Fruit fly (Drosophila melanogaster) whole organism, embryonic: ENCODE data around the gene CG32647.

ENCODE experiments used
- Asciz ChIP-seq: fragments of 200-800 bp; sonication (Bioruptor generic); optimal IDR thresholded peaks from 2 replicates; lab custom pipeline; 2017; ENCODE audit warnings: missing biosample characterization, mild to moderate bottlenecking, missing genetic modification characterization, missing genetic modification reagents
- Atf6 ChIP-seq: fragments of 200-800 bp; sonication (Bioruptor generic); IDR thresholded peaks from 2 replicates; pipeline ENCODE4 v1.3.6; 2022; ENCODE audit warnings: missing biosample characterization, missing genetic modification characterization
- BEAF-32 ChIP-seq: fragments of 200-800 bp; sonication (Bioruptor generic); optimal IDR thresholded peaks from 3 replicates; lab custom pipeline; 2017; ENCODE audit warnings: missing biosample characterization, missing genetic modification characterization, mild to moderate bottlenecking, moderate library complexity, missing genetic modification reagents
- Bgb ChIP-seq: fragments of 200-800 bp; sonication (Bioruptor generic); IDR thresholded peaks from 2 replicates; pipeline ENCODE4 v1.3.6; 2022; ENCODE audit warnings: missing biosample characterization, missing genetic modification characterization; ENCODE audit not compliant: partially characterized antibody
- CG10147 ChIP-seq: fragments of 200-800 bp; sonication (Bioruptor generic); optimal IDR thresholded peaks from 2 replicates; lab custom pipeline; 2019; ENCODE audit warnings: missing biosample characterization, mild to moderate bottlenecking, missing genetic modification characterization, moderate library complexity
- CG10209 ChIP-seq: fragments of 200-800 bp; sonication (Bioruptor generic); optimal IDR thresholded peaks from 3 replicates; lab custom pipeline; 2017; ENCODE audit warnings: missing biosample characterization, mild to moderate bottlenecking, missing genetic modification characterization, missing genetic modification reagents
- CG11723 ChIP-seq: fragments of 200-800 bp; sonication (Bioruptor generic); optimal IDR thresholded peaks from 2 replicates; lab custom pipeline; 2017; ENCODE audit warnings: missing biosample characterization, mild to moderate bottlenecking, missing genetic modification characterization
- CG12744 ChIP-seq: fragments of 200-800 bp; sonication (Bioruptor generic); optimal IDR thresholded peaks from 2 replicates; lab custom pipeline; 2016; ENCODE audit warnings: missing biosample characterization, missing genetic modification characterization
- CG13894 ChIP-seq: fragments of 200-800 bp; sonication (Bioruptor generic); optimal IDR thresholded peaks from 3 replicates; lab custom pipeline; 2018; ENCODE audit warnings: missing biosample characterization, mild to moderate bottlenecking, missing genetic modification characterization, moderate library complexity
- CG16813 ChIP-seq: fragments of 200-800 bp; sonication (Bioruptor generic); IDR thresholded peaks from 3 replicates; pipeline ENCODE4 v1.3.6; 2022; ENCODE audit warnings: missing biosample characterization, missing genetic modification characterization; ENCODE audit not compliant: partially characterized antibody
- CG17612 ChIP-seq: fragments of 200-800 bp; sonication (Bioruptor generic); IDR thresholded peaks from 2 replicates; pipeline ENCODE4 v1.3.6; 2022; ENCODE audit warnings: missing biosample characterization, missing genetic modification characterization
- CG18476 ChIP-seq: fragments of 200-800 bp; sonication (Bioruptor generic); optimal IDR thresholded peaks from 2 replicates; lab custom pipeline; 2016; ENCODE audit warnings: missing biosample characterization, mild to moderate bottlenecking, missing genetic modification characterization
- CG2120 ChIP-seq: fragments of 200-800 bp; sonication (Bioruptor generic); optimal IDR thresholded peaks from 3 replicates; lab custom pipeline; 2016; ENCODE audit warnings: missing biosample characterization, missing genetic modification characterization
- CG4707 ChIP-seq: fragments of 200-800 bp; sonication (Bioruptor generic); optimal IDR thresholded peaks from 2 replicates; lab custom pipeline; 2018; ENCODE audit warnings: missing biosample characterization, mild to moderate bottlenecking, missing genetic modification characterization, moderate library complexity
- CG8359 ChIP-seq: fragments of 200-800 bp; sonication (Bioruptor generic); optimal IDR thresholded peaks from 2 replicates; lab custom pipeline; 2017; ENCODE audit warnings: missing biosample characterization, mild to moderate bottlenecking, missing genetic modification characterization, borderline replicate concordance
- CTCF ChIP-seq: fragments of 200-800 bp; sonication (Bioruptor generic); optimal IDR thresholded peaks from 2 replicates; lab custom pipeline; 2017; ENCODE audit warnings: missing biosample characterization, mild to moderate bottlenecking, missing genetic modification characterization, moderate library complexity
- Camta ChIP-seq: fragments of 200-800 bp; sonication (Bioruptor generic); optimal IDR thresholded peaks from 2 replicates; lab custom pipeline; 2016; ENCODE audit warnings: missing biosample characterization, missing genetic modification characterization
- Dref ChIP-seq: fragments of 200-800 bp; sonication (Bioruptor generic); IDR thresholded peaks from 2 replicates; pipeline ENCODE4 v1.3.6; 2022; ENCODE audit warnings: missing biosample characterization, missing genetic modification characterization
- Hand ChIP-seq: fragments of 200-800 bp; sonication (Bioruptor generic); optimal IDR thresholded peaks from 2 replicates; lab custom pipeline; 2017; ENCODE audit warnings: mild to moderate bottlenecking, missing biosample characterization, missing genetic modification reagents, missing genetic modification characterization
- Hr51 ChIP-seq, 2 experiments: fragments of 200-800 bp; sonication (Bioruptor generic); optimal IDR thresholded peaks; 2 replicates in 1 of 2; 3 replicates in 1 of 2; lab custom pipeline; 2016 to 2018; ENCODE audit warnings: missing biosample characterization in 2 of 2, missing genetic modification characterization in 2 of 2, mild to moderate bottlenecking in 1 of 2, moderate library complexity in 1 of 2
- Lhr ChIP-seq: fragments of 200-800 bp; sonication (Bioruptor generic); optimal IDR thresholded peaks from 3 replicates; lab custom pipeline; 2017; ENCODE audit warnings: mild to moderate bottlenecking, missing biosample characterization, missing genetic modification reagents, missing genetic modification characterization
- Mes4 ChIP-seq: fragments of 200-800 bp; sonication (Bioruptor generic); optimal IDR thresholded peaks from 2 replicates; lab custom pipeline; 2016; ENCODE audit warnings: missing biosample characterization, missing genetic modification characterization
- Nf-YC ChIP-seq: fragments of 200-800 bp; optimal IDR thresholded peaks from 3 replicates; lab custom pipeline; 2019; ENCODE audit warnings: missing biosample characterization, mild to moderate bottlenecking, missing genetic modification characterization, moderate library complexity
- Sry-δ ChIP-seq: fragments of 200-800 bp; sonication (Bioruptor generic); optimal IDR thresholded peaks from 2 replicates; lab custom pipeline; 2016; ENCODE audit warnings: missing biosample characterization, missing genetic modification characterization
- Trl ChIP-seq, 3 experiments: fragments of >200 bp in 2 of 3; fragments of 200-800 bp in 1 of 3; sonication (Bioruptor generic) in 1 of 3; optimal IDR thresholded peaks; 2 replicates in 1 of 3; 3 replicates in 2 of 3; lab custom pipeline; 2016 to 2017; ENCODE audit warnings: missing biosample characterization in 1 of 3, missing genetic modification characterization in 1 of 3
- Usf ChIP-seq: fragments of 200-800 bp; sonication (Bioruptor generic); optimal IDR thresholded peaks from 2 replicates; lab custom pipeline; 2017; ENCODE audit warnings: missing genotype, missing biosample characterization, missing genetic modification characterization
- Xbp1 ChIP-seq: fragments of 200-800 bp; sonication (Bioruptor generic); optimal IDR thresholded peaks from 3 replicates; lab custom pipeline; 2016; ENCODE audit warnings: missing biosample characterization, mild to moderate bottlenecking, missing genetic modification characterization
- ab ChIP-seq: fragments of 200-800 bp; sonication (Bioruptor generic); optimal IDR thresholded peaks from 2 replicates; lab custom pipeline; 2016; ENCODE audit warnings: missing biosample characterization, missing genetic modification characterization
- caup ChIP-seq: fragments of 200-800 bp; sonication (Bioruptor generic); optimal IDR thresholded peaks from 3 replicates; lab custom pipeline; 2017; ENCODE audit warnings: missing biosample characterization, mild to moderate bottlenecking, missing genetic modification characterization, moderate library complexity; ENCODE audit not compliant: severe bottlenecking
- cg ChIP-seq: fragments of 200-800 bp; sonication (Bioruptor generic); optimal IDR thresholded peaks from 3 replicates; lab custom pipeline; 2019; ENCODE audit warnings: missing biosample characterization, mild to moderate bottlenecking, missing genetic modification characterization, moderate library complexity
- chn ChIP-seq: fragments of 200-800 bp; sonication (Bioruptor generic); optimal IDR thresholded peaks from 2 replicates; lab custom pipeline; 2016; ENCODE audit warnings: missing biosample characterization, missing genetic modification characterization
- croc ChIP-seq: fragments of 200-800 bp; sonication (Bioruptor generic); conservative IDR thresholded peaks from 3 replicates; pipeline ENCODE4 v1.3.6; 2022; ENCODE audit warnings: missing biosample characterization, missing genetic modification characterization
- dimm ChIP-seq: fragments of 200-800 bp; sonication (Bioruptor generic); IDR thresholded peaks from 2 replicates; pipeline ENCODE4 v1.3.6; 2022; ENCODE audit warnings: missing biosample characterization, missing genetic modification characterization
- dm ChIP-seq: fragments of 200-800 bp; sonication (Bioruptor generic); optimal IDR thresholded peaks from 3 replicates; lab custom pipeline; 2016; ENCODE audit warnings: missing biosample characterization, missing genetic modification characterization
- her ChIP-seq: fragments of 200-800 bp; sonication (Bioruptor generic); optimal IDR thresholded peaks from 2 replicates; lab custom pipeline; 2016; ENCODE audit warnings: missing biosample characterization, missing genetic modification characterization
- insv ChIP-seq, 2 experiments: fragments of 200-800 bp; sonication (Bioruptor generic); optimal IDR thresholded peaks; 3 replicates each; lab custom pipeline; 2016 to 2018; ENCODE audit warnings: missing biosample characterization in 2 of 2, missing genetic modification characterization in 2 of 2
- kay ChIP-seq: fragments of 200-800 bp; sonication (Bioruptor generic); optimal IDR thresholded peaks from 2 replicates; lab custom pipeline; 2016; ENCODE audit warnings: missing biosample characterization, missing genetic modification characterization
- mirr ChIP-seq: fragments of 200-800 bp; sonication (Bioruptor generic); optimal IDR thresholded peaks from 3 replicates; lab custom pipeline; 2018; ENCODE audit warnings: missing biosample characterization, mild to moderate bottlenecking, missing genetic modification characterization
- oc ChIP-seq: fragments of 200-800 bp; sonication (Bioruptor generic); optimal IDR thresholded peaks from 2 replicates; lab custom pipeline; 2018; ENCODE audit warnings: missing biosample characterization, mild to moderate bottlenecking, missing genetic modification characterization, moderate library complexity
- odd ChIP-seq: fragments of 200-800 bp; sonication (Bioruptor generic); optimal IDR thresholded peaks from 2 replicates; lab custom pipeline; 2017; ENCODE audit warnings: missing biosample characterization, mild to moderate bottlenecking, missing genetic modification characterization
- pum ChIP-seq: fragments of 200-800 bp; sonication (Bioruptor generic); optimal IDR thresholded peaks from 2 replicates; lab custom pipeline; 2016; ENCODE audit warnings: missing biosample characterization, missing genetic modification characterization
- pzg ChIP-seq: fragments of 200-800 bp; sonication (Bioruptor generic); optimal IDR thresholded peaks from 3 replicates; lab custom pipeline; 2018; ENCODE audit warnings: missing biosample characterization, mild to moderate bottlenecking, missing genetic modification characterization, moderate library complexity
- rib ChIP-seq: fragments of 200-800 bp; sonication (Bioruptor generic); IDR thresholded peaks from 2 replicates; pipeline ENCODE4 v1.3.6; 2022; ENCODE audit warnings: missing biosample characterization, missing genetic modification characterization
- sens ChIP-seq: fragments of 200-800 bp; sonication (Bioruptor generic); peaks from one replicate; lab custom pipeline; 2016; ENCODE audit warnings: missing biosample characterization, missing genetic modification characterization
- sima ChIP-seq: fragments of 200-800 bp; sonication (Bioruptor generic); optimal IDR thresholded peaks from 2 replicates; lab custom pipeline; 2016; ENCODE audit warnings: missing biosample characterization, missing genetic modification characterization
- ssp ChIP-seq: fragments of 200-800 bp; sonication (Bioruptor generic); IDR thresholded peaks from 2 replicates; pipeline ENCODE4 v1.3.6; 2022; ENCODE audit warnings: missing biosample characterization, missing genetic modification characterization
- tna ChIP-seq: fragments of 200-800 bp; sonication (Bioruptor generic); IDR thresholded peaks from 2 replicates; pipeline ENCODE4 v1.3.6; 2022; ENCODE audit warnings: missing biosample characterization, missing genetic modification characterization; ENCODE audit not compliant: partially characterized antibody
- tup ChIP-seq: fragments of 200-800 bp; sonication (Bioruptor generic); optimal IDR thresholded peaks from 2 replicates; lab custom pipeline; 2016; ENCODE audit warnings: missing biosample characterization, mild to moderate bottlenecking, missing genetic modification characterization, moderate library complexity
- unc-4 ChIP-seq: fragments of 200-800 bp; sonication (Bioruptor generic); IDR thresholded peaks from 2 replicates; pipeline ENCODE4 v1.3.6; 2022; ENCODE audit warnings: missing biosample characterization, missing genetic modification characterization; ENCODE audit not compliant: partially characterized antibody

Gene CG32647

dm6 chrX:12737057-12737734, 47.6 kb downstream of the CG32647 start (continued):
- TF ChIP-seq Bgb (GFP tag; lab: Robert Waterston, UW): peak; percentile 9; the same call in 1 of the 2 replicates
- no peak for TF ChIP-seq Lhr (GFP tag; lab: Kevin White, UChicago)
- no peak for TF ChIP-seq CG11723 (GFP tag; lab: Kevin White, UChicago)
- no peak for TF ChIP-seq unc-4
- TF ChIP-seq mirr (GFP tag; lab: Kevin White, UChicago): peak; percentile 52
- no peak for TF ChIP-seq chn (GFP tag; lab: Kevin White, UChicago)
- no peak for TF ChIP-seq tup
- TF ChIP-seq dimm (GFP tag; lab: Robert Waterston, UW): no peak
- no peak for TF ChIP-seq CTCF (GFP tag; lab: Kevin White, UChicago)
- no peak for TF ChIP-seq Usf
- no peak for TF ChIP-seq Xbp1 (GFP tag; lab: Kevin White, UChicago)
- no peak for TF ChIP-seq pum (GFP tag; lab: Kevin White, UChicago)
- TF ChIP-seq ab (GFP tag; lab: Kevin White, UChicago): no peak
- TF ChIP-seq pzg (GFP tag; lab: Kevin White, UChicago): no peak
- TF ChIP-seq CG2120 (GFP tag; lab: Kevin White, UChicago): no peak
- TF ChIP-seq tna (GFP tag; lab: Robert Waterston, UW): no peak
- peak; percentile 88 for TF ChIP-seq sens
- no peak for TF ChIP-seq Mes4 (GFP tag; lab: Kevin White, UChicago)
- TF ChIP-seq Asciz: no peak
- TF ChIP-seq CG8359: no peak
- TF ChIP-seq CG13894: no peak
- TF ChIP-seq odd (GFP tag; lab: Kevin White, UChicago): no peak
- TF ChIP-seq dm (GFP tag; lab: Kevin White, UChicago): no peak
- no peak for TF ChIP-seq Sry-δ
- peak; percentile 44 for TF ChIP-seq CG10209 (GFP tag; lab: Kevin White, UChicago)
- no peak for TF ChIP-seq CG10147 (GFP tag; lab: Kevin White, UChicago)
- TF ChIP-seq BEAF-32 (GFP tag; lab: Kevin White, UChicago): no peak
- TF ChIP-seq Dref (GFP tag; lab: Robert Waterston, UW): no peak
- no peak for TF ChIP-seq Hand (GFP tag; lab: Kevin White, UChicago)
- no peak for TF ChIP-seq CG16813 (GFP tag; lab: Robert Waterston, UW)
- TF ChIP-seq croc: no peak
- TF ChIP-seq ssp (GFP tag; lab: Robert Waterston, UW): no peak
- TF ChIP-seq Hr51 (GFP tag; optimal IDR thresholded peaks at IDR 0.05; lab: Kevin White, UChicago): no peak
- TF ChIP-seq cg (GFP tag; lab: Kevin White, UChicago): peak; percentile 88
- TF ChIP-seq CG18476: no peak
- no peak for TF ChIP-seq kay (GFP tag; lab: Kevin White, UChicago)
- TF ChIP-seq Camta (GFP tag; lab: Kevin White, UChicago): no peak
- TF ChIP-seq insv (GFP tag; optimal IDR thresholded peaks at IDR 0.05; lab: Kevin White, UChicago): no peak
- TF ChIP-seq rib: no peak
- TF ChIP-seq oc (tag; lab: Kevin White, UChicago): peak; percentile 55
- no peak for TF ChIP-seq CG4707
- TF ChIP-seq Atf6: no peak
- no peak for TF ChIP-seq CG12744 (GFP tag; lab: Kevin White, UChicago)
- peak; percentile 21 to 51 for TF ChIP-seq Trl (optimal IDR thresholded peaks at IDR 0.05; lab: Kevin White, UChicago)
- no peak for TF ChIP-seq Trl (GFP tag; optimal IDR thresholded peaks at IDR 0.05; lab: Kevin White, UChicago)
- no peak for TF ChIP-seq her (GFP tag; lab: Kevin White, UChicago)
- no peak for TF ChIP-seq caup
- TF ChIP-seq Nf-YC (tag; lab: Kevin White, UChicago): peak; percentile 27
- TF ChIP-seq sima: no peak
- TF ChIP-seq CG17612: no peak
